Fruit fly (Drosophila melanogaster): Measurements from ENCODE around the gene Pi3K68D.

The Pi3K68D gene

dm6 chr3L:11816641-11817040 lies 26.8 kb upstream of the Pi3K68D start:
- no peak for TF ChIP-seq EcR (GFP tag; optimal IDR thresholded peaks at IDR 0.05)
- TF ChIP-seq Dll (optimal IDR thresholded peaks at IDR 0.05): no peak
- TF ChIP-seq CG8478 (optimal IDR thresholded peaks at IDR 0.05): no peak
- TF ChIP-seq psq (optimal IDR thresholded peaks at IDR 0.05): no peak
- no peak for TF ChIP-seq pan (optimal IDR thresholded peaks at IDR 0.05)
- no peak for TF ChIP-seq usp (GFP tag; optimal IDR thresholded peaks at IDR 0.05)

- TF ChIP-seq Dll (optimal IDR thresholded peaks at IDR 0.05) (no peak), psq (optimal IDR thresholded peaks at IDR 0.05) (no peak), usp (GFP tag; optimal IDR thresholded peaks at IDR 0.05) (no peak), pan (optimal IDR thresholded peaks at IDR 0.05) (no peak), EcR (GFP tag; optimal IDR thresholded peaks at IDR 0.05) (no peak), CG8478 (optimal IDR thresholded peaks at IDR 0.05) (no peak)
These were observed 25.5 kb upstream of the Pi3K68D start, which contains the start of gene CG14130 for dm6 chr3L:11815220-11815797. Gene CG14130 (plus strand): TSS chr3L:11815444.

- TF ChIP-seq EcR (GFP tag; optimal IDR thresholded peaks at IDR 0.05) (no peak), usp (GFP tag; optimal IDR thresholded peaks at IDR 0.05) (no peak), Dll (optimal IDR thresholded peaks at IDR 0.05) (no peak), psq (optimal IDR thresholded peaks at IDR 0.05) (no peak), pan (optimal IDR thresholded peaks at IDR 0.05) (no peak), CG8478 (optimal IDR thresholded peaks at IDR 0.05) (no peak)
These were observed 24.8 kb upstream of the Pi3K68D start, which contains the start of gene Cubn2 for dm6 chr3L:11814655-11815054. Gene Cubn2 (minus strand): TSS chr3L:11814755.

dm6 chr3L:11801622-11802021 lies 11.8 kb upstream of the Pi3K68D start:
- TF ChIP-seq EcR (GFP tag; optimal IDR thresholded peaks at IDR 0.05): no peak
- TF ChIP-seq usp (GFP tag; optimal IDR thresholded peaks at IDR 0.05): no peak
- TF ChIP-seq Dll (optimal IDR thresholded peaks at IDR 0.05): no peak
- no peak for TF ChIP-seq CG8478 (optimal IDR thresholded peaks at IDR 0.05)
- TF ChIP-seq pan (optimal IDR thresholded peaks at IDR 0.05): no peak
- TF ChIP-seq psq (optimal IDR thresholded peaks at IDR 0.05): no peak

dm6 chr3L:11800761-11801160 lies 10.9 kb upstream of the Pi3K68D start, which contains the start of gene Gcat:
Gene Gcat (minus strand): TSS chr3L:11800861.
- TF ChIP-seq EcR (GFP tag; optimal IDR thresholded peaks at IDR 0.05) (no peak), usp (GFP tag; optimal IDR thresholded peaks at IDR 0.05) (no peak), CG8478 (optimal IDR thresholded peaks at IDR 0.05) (no peak), Dll (optimal IDR thresholded peaks at IDR 0.05) (no peak), psq (optimal IDR thresholded peaks at IDR 0.05) (no peak), pan (optimal IDR thresholded peaks at IDR 0.05) (no peak)

- no peak for TF ChIP-seq usp (GFP tag; optimal IDR thresholded peaks at IDR 0.05)
- TF ChIP-seq pan (optimal IDR thresholded peaks at IDR 0.05): no peak
- no peak for TF ChIP-seq CG8478 (optimal IDR thresholded peaks at IDR 0.05)
- no peak for TF ChIP-seq Dll (optimal IDR thresholded peaks at IDR 0.05)
- TF ChIP-seq psq (optimal IDR thresholded peaks at IDR 0.05): no peak
- no peak for TF ChIP-seq EcR (GFP tag; optimal IDR thresholded peaks at IDR 0.05)
These were observed 5.7 kb upstream of the Pi3K68D start, which contains the start of gene Klp68D for dm6 chr3L:11795440-11795983. Gene Klp68D (plus strand): TSS chr3L:11795614.

dm6 chr3L:11793233-11793800 lies 3.5 kb upstream of the Pi3K68D start, which contains the start of the genes twy and CG10907:
Gene twy (minus strand): TSS chr3L:11793283.
Gene CG10907 (plus strand): TSS chr3L:11793514.
- TF ChIP-seq CG8478 (optimal IDR thresholded peaks at IDR 0.05) (no peak), Dll (optimal IDR thresholded peaks at IDR 0.05) (no peak), pan (optimal IDR thresholded peaks at IDR 0.05) (no peak), usp (GFP tag; optimal IDR thresholded peaks at IDR 0.05) (no peak), psq (optimal IDR thresholded peaks at IDR 0.05) (no peak), EcR (GFP tag; optimal IDR thresholded peaks at IDR 0.05) (no peak)

dm6 chr3L:11788936-11789352 lies 869 bp downstream of the Pi3K68D start:
- peak; percentile 16 for TF ChIP-seq psq (optimal IDR thresholded peaks at IDR 0.05)
- no peak for TF ChIP-seq usp (GFP tag; optimal IDR thresholded peaks at IDR 0.05)
- TF ChIP-seq CG8478 (optimal IDR thresholded peaks at IDR 0.05): no peak

dm6 chr3L:11788195-11788594 lies 1.6 kb downstream of the Pi3K68D start:
- TF ChIP-seq EcR (GFP tag; optimal IDR thresholded peaks at IDR 0.05) (no peak), psq (optimal IDR thresholded peaks at IDR 0.05) (no peak), pan (optimal IDR thresholded peaks at IDR 0.05) (no peak), Dll (optimal IDR thresholded peaks at IDR 0.05) (no peak)

- TF ChIP-seq EcR (GFP tag; optimal IDR thresholded peaks at IDR 0.05) (no peak), usp (GFP tag; optimal IDR thresholded peaks at IDR 0.05) (no peak), psq (optimal IDR thresholded peaks at IDR 0.05) (no peak), pan (optimal IDR thresholded peaks at IDR 0.05) (no peak), CG8478 (optimal IDR thresholded peaks at IDR 0.05) (no peak), Dll (optimal IDR thresholded peaks at IDR 0.05) (no peak)
These were observed 4.5 kb downstream of the Pi3K68D start for dm6 chr3L:11785291-11785690.

dm6 chr3L:11777348-11777958 lies 12.4 kb downstream of the Pi3K68D start:
- TF ChIP-seq usp (GFP tag; optimal IDR thresholded peaks at IDR 0.05) (no peak), CG8478 (optimal IDR thresholded peaks at IDR 0.05) (no peak), pan (optimal IDR thresholded peaks at IDR 0.05) (no peak), Dll (optimal IDR thresholded peaks at IDR 0.05) (no peak), EcR (GFP tag; optimal IDR thresholded peaks at IDR 0.05) (no peak), psq (optimal IDR thresholded peaks at IDR 0.05) (no peak)

dm6 chr3L:11776731-11777130 lies 13.1 kb downstream of the Pi3K68D start, which contains the start of gene CG14131:
Gene CG14131 (plus strand): TSS chr3L:11777073.
- no peak for TF ChIP-seq EcR (GFP tag; optimal IDR thresholded peaks at IDR 0.05)
- TF ChIP-seq pan (optimal IDR thresholded peaks at IDR 0.05): no peak
- TF ChIP-seq usp (GFP tag; optimal IDR thresholded peaks at IDR 0.05): no peak
- no peak for TF ChIP-seq CG8478 (optimal IDR thresholded peaks at IDR 0.05)
- TF ChIP-seq psq (optimal IDR thresholded peaks at IDR 0.05): no peak
- no peak for TF ChIP-seq Dll (optimal IDR thresholded peaks at IDR 0.05)

All from whole organism.